Fruit fly (Drosophila melanogaster) ovary, adult (tissue): ENCODE data around the gene CG7963.

Experiments used
- CG17801 ChIP-seq: fragments of 200-800 bp; optimal IDR thresholded peaks from 2 replicates; lab custom pipeline; 2019; ENCODE audit warnings: missing biosample characterization, mild to moderate bottlenecking, missing genetic modification characterization, moderate library complexity; ENCODE audit not compliant: partially characterized antibody

CG7963 gene

dm6 chr3R:8362259-8362876 is at the start of gene CG7963, which contains the start of gene Veneno:
TSS of gene CG7963 (plus strand) at chr3R:8362826.
TSS of gene Veneno (minus strand) at chr3R:8362554.
- no peak for TF ChIP-seq CG17801 (GFP tag; lab: Kevin White, UChicago)

dm6 chr3R:8313038-8313437 is 49.6 kb upstream of the CG7963 start, which contains the start of gene CG7483:
TSS of gene CG7483 (plus strand) at chr3R:8313208.
- peak; percentile 58 for TF ChIP-seq CG17801 (GFP tag; lab: Kevin White, UChicago)

- no peak for TF ChIP-seq CG17801 (GFP tag; lab: Kevin White, UChicago)
Observed at dm6 chr3R:8316344-8317105, 46.1 kb upstream of the CG7963 start, which contains the start of gene Coq2. TSS of gene Coq2 (minus strand) at chr3R:8316543.

- TF ChIP-seq CG17801 (GFP tag; lab: Kevin White, UChicago), result no peak
Observed at dm6 chr3R:8317215-8317614, 45.4 kb upstream of the CG7963 start, which contains the start of gene Ctr1B. TSS of gene Ctr1B (plus strand) at chr3R:8317612.

- no peak for TF ChIP-seq CG17801 (GFP tag; lab: Kevin White, UChicago)
Observed at dm6 chr3R:8317709-8318335, 44.8 kb upstream of the CG7963 start.

dm6 chr3R:8321447-8321846 is 41.2 kb upstream of the CG7963 start, which contains the start of gene Or85a:
TSS of gene Or85a (plus strand) at chr3R:8321747.
- no peak for TF ChIP-seq CG17801 (GFP tag; lab: Kevin White, UChicago)

dm6 chr3R:8324016-8324415 is 38.6 kb upstream of the CG7963 start, which contains the start of gene CG7443:
TSS of gene CG7443 (plus strand) at chr3R:8324316.
- TF ChIP-seq CG17801 (GFP tag; lab: Kevin White, UChicago), result no peak

dm6 chr3R:8326884-8327283 is 35.7 kb upstream of the CG7963 start:
- TF ChIP-seq CG17801 (GFP tag; lab: Kevin White, UChicago), result no peak

- TF ChIP-seq CG17801 (GFP tag; lab: Kevin White, UChicago), result no peak
Observed at dm6 chr3R:8327967-8328789, 34.4 kb upstream of the CG7963 start.

- no peak for TF ChIP-seq CG17801 (GFP tag; lab: Kevin White, UChicago)
Observed at dm6 chr3R:8329628-8330027, 33.0 kb upstream of the CG7963 start.

- TF ChIP-seq CG17801 (GFP tag; lab: Kevin White, UChicago), result no peak
Observed at dm6 chr3R:8333768-8334470, 28.7 kb upstream of the CG7963 start, which contains the start of gene Poxm. TSS of gene Poxm (minus strand) at chr3R:8333792.

- no peak for TF ChIP-seq CG17801 (GFP tag; lab: Kevin White, UChicago)
Observed at dm6 chr3R:8334471-8334783, 28.2 kb upstream of the CG7963 start.

- TF ChIP-seq CG17801 (GFP tag; lab: Kevin White, UChicago), result no peak
Observed at dm6 chr3R:8334982-8335381, 27.6 kb upstream of the CG7963 start.

- TF ChIP-seq CG17801 (GFP tag; lab: Kevin White, UChicago), result no peak
Observed at dm6 chr3R:8336012-8336567, 26.5 kb upstream of the CG7963 start.
